Worm (Caenorhabditis elegans) whole organism, young adult: ENCODE measurements around the gene cng-3.

Experiments
- atf-7 ChIP-seq: sonication (generic microtip); optimal IDR thresholded peaks from 2 replicates; lab custom pipeline; 2017; ENCODE audit warnings: mild to moderate bottlenecking, missing genetic modification characterization, missing compliant biosample characterization
- ceh-58 ChIP-seq: fragments of 200-800 bp; sonication (Bioruptor generic); IDR thresholded peaks from 2 replicates; pipeline ENCODE4 v1.3.6; 2022; ENCODE audit warnings: missing genetic modification characterization, missing compliant biosample characterization
- lin-35 ChIP-seq, 3 experiments: fragments of 150-350 bp in 2 of 3; sonication (generic microtip) in 1 of 3; optimal IDR thresholded peaks; 2 replicates each; lab custom pipeline; 2014 to 2018; ENCODE audit warnings: missing biosample characterization in 3 of 3, missing genetic modification characterization in 3 of 3, missing genetic modification reagents in 3 of 3
- nfya-1 ChIP-seq: sonication (generic microtip); optimal IDR thresholded peaks from 2 replicates; lab custom pipeline; 2017; ENCODE audit warnings: antibody characterized with exemption, missing compliant biosample characterization, missing genetic modification characterization, borderline replicate concordance; ENCODE audit not compliant: insufficient read depth
- unc-62 ChIP-seq: fragments of 150-350 bp; optimal IDR thresholded peaks from 2 replicates; lab custom pipeline; 2014; ENCODE audit warnings: missing biosample characterization, missing genetic modification reagents, missing genetic modification characterization

ce11 chrIV:9523139-9523538 is 42.3 kb upstream of the cng-3 start:
- no peak for TF ChIP-seq lin-35 (GFP tag; optimal IDR thresholded peaks at IDR 0.05; lab: Kevin White, UChicago)
- TF ChIP-seq ceh-58 (GFP tag; lab: Robert Waterston, UW): no peak
- TF ChIP-seq unc-62 (GFP tag; lab: Kevin White, UChicago): no peak
- TF ChIP-seq atf-7 (tag; lab: Kevin White, UChicago): no peak
- TF ChIP-seq nfya-1: no peak
